Fruit fly (Drosophila melanogaster): ENCODE measurements around the gene KLHL18.

DNA sequence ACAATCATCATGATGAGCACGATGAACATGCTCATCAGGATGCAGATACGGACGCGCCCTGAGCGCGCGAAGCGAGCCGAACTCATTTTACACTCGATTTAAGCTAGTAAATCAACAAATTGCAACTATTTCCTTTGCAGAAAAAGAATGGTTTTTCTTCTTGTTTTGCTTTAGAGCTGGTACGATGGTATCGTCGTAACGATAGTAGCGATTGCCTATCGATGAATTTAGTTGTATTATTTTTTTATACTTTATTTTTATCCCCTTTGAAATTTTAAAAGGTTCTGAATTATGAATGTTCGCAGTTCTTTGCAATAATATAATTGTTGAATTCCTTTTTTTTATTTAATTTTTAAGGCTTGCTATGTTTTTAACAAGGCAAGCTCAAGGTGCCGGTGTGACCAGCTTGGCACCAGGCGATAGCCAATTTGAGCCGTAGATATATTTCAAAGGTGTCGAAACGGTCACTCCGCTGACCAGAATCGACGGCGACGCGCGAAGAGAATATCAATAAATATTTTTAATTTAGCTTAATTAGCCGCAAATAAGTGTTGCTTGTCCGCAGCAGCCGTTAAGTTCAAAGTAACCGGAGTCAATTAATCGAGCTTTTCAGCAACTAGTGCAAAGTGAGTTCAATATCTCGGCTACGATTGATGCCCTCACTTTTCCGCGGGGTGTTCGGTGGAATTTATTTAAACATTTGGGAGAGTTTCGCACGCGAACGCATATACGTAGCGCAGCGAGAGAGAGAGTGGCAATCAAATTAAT, 42.8 kb downstream of the KLHL18 start, which contains the start of the genes CG12213 and GC1:
- TF ChIP-seq h (optimal IDR thresholded peaks at IDR 0.05) (no peak), ttk (optimal IDR thresholded peaks at IDR 0.05) (no peak), psq (optimal IDR thresholded peaks at IDR 0.05) (no peak), Sin3A (optimal IDR thresholded peaks at IDR 0.05) (no peak)

Measured in Kc167 (cell line).